Fruit fly (Drosophila melanogaster) whole organism, embryonic: ENCODE data around the gene mxc.

ENCODE experiments used
- Atf3 ChIP-seq: fragments of 200-800 bp; sonication (Bioruptor generic); optimal IDR thresholded peaks from 3 replicates; lab custom pipeline; 2016; ENCODE audit warnings: missing biosample characterization, missing genetic modification characterization
- Awh ChIP-seq: fragments of 200-800 bp; sonication (Bioruptor generic); IDR thresholded peaks from 2 replicates; pipeline ENCODE4, ENCODE4 v1.3.6; 2022; ENCODE audit warnings: missing biosample characterization, missing genetic modification characterization
- B-H1 ChIP-seq: fragments of 200-800 bp; sonication (Bioruptor generic); IDR thresholded peaks from 3 replicates; pipeline ENCODE4 v1.3.6; 2022; ENCODE audit warnings: missing biosample characterization, missing genetic modification characterization
- Blimp-1 ChIP-seq: fragments of 200-800 bp; sonication (Bioruptor generic); optimal IDR thresholded peaks from 3 replicates; lab custom pipeline; 2018; ENCODE audit warnings: missing biosample characterization, missing genetic modification characterization, mild to moderate bottlenecking, moderate library complexity, missing genetic modification reagents
- CG10543 ChIP-seq: fragments of 200-800 bp; sonication (Bioruptor generic); optimal IDR thresholded peaks from 3 replicates; lab custom pipeline; 2017; ENCODE audit warnings: missing biosample characterization, mild to moderate bottlenecking, missing genetic modification characterization, moderate library complexity
- CG11723 ChIP-seq: fragments of 200-800 bp; sonication (Bioruptor generic); optimal IDR thresholded peaks from 2 replicates; lab custom pipeline; 2017; ENCODE audit warnings: missing biosample characterization, mild to moderate bottlenecking, missing genetic modification characterization
- CG12219 ChIP-seq: fragments of 200-800 bp; sonication (Bioruptor generic); optimal IDR thresholded peaks from 3 replicates; lab custom pipeline; 2018; ENCODE audit warnings: missing biosample characterization, mild to moderate bottlenecking, missing genetic modification characterization
- CG13287 ChIP-seq: fragments of 200-800 bp; sonication (Bioruptor generic); IDR thresholded peaks from 2 replicates; pipeline ENCODE4 v1.3.6; 2022; ENCODE audit warnings: missing biosample characterization, missing genetic modification characterization; ENCODE audit not compliant: partially characterized antibody
- CG14014 ChIP-seq: fragments of 200-800 bp; sonication (Bioruptor generic); IDR thresholded peaks from 2 replicates; pipeline ENCODE4 v1.3.6; 2022; ENCODE audit warnings: missing biosample characterization, missing genetic modification characterization
- CG17186 ChIP-seq: fragments of 200-800 bp; sonication (Bioruptor generic); optimal IDR thresholded peaks from 3 replicates; lab custom pipeline; 2017; ENCODE audit warnings: missing biosample characterization, missing genetic modification reagents, missing genetic modification characterization
- CG1832 ChIP-seq: fragments of 200-800 bp; sonication (Bioruptor generic); optimal IDR thresholded peaks from 2 replicates; lab custom pipeline; 2017; ENCODE audit warnings: missing biosample characterization, mild to moderate bottlenecking, missing genetic modification characterization, inconsistent platforms
- CG2116 ChIP-seq: fragments of 200-800 bp; sonication (Bioruptor generic); optimal IDR thresholded peaks from 3 replicates; lab custom pipeline; 2018; ENCODE audit warnings: missing biosample characterization, mild to moderate bottlenecking, missing genetic modification characterization
- CG31388 ChIP-seq: fragments of 200-800 bp; sonication (Bioruptor generic); optimal IDR thresholded peaks from 2 replicates; lab custom pipeline; 2016; ENCODE audit warnings: missing biosample characterization, missing genetic modification characterization
- CG34224 ChIP-seq: fragments of 200-800 bp; sonication (Bioruptor generic); IDR thresholded peaks from 3 replicates; pipeline ENCODE4 v1.3.6; 2022; ENCODE audit warnings: missing biosample characterization, missing genetic modification characterization; ENCODE audit not compliant: partially characterized antibody
- CG4730 ChIP-seq: fragments of 200-800 bp; sonication (Bioruptor generic); IDR thresholded peaks from 2 replicates; pipeline ENCODE4 v1.3.6; 2022; ENCODE audit warnings: missing biosample characterization, missing genetic modification characterization
- CG6689 ChIP-seq: fragments of 200-800 bp; sonication (Bioruptor generic); IDR thresholded peaks from 2 replicates; pipeline ENCODE4 v1.3.6; 2022; ENCODE audit warnings: missing biosample characterization, missing genetic modification characterization
- CG6854 ChIP-seq: fragments of 200-800 bp; sonication (Bioruptor generic); optimal IDR thresholded peaks from 3 replicates; lab custom pipeline; 2017; ENCODE audit warnings: missing biosample characterization, mild to moderate bottlenecking, missing genetic modification characterization
- CG9876 ChIP-seq: fragments of 200-800 bp; sonication (Bioruptor generic); optimal IDR thresholded peaks from 2 replicates; lab custom pipeline; 2016; ENCODE audit warnings: missing biosample characterization, missing genetic modification characterization
- CoRest ChIP-seq: fragments of 200-800 bp; sonication (Bioruptor generic); optimal IDR thresholded peaks from 3 replicates; lab custom pipeline; 2018; ENCODE audit warnings: missing biosample characterization, mild to moderate bottlenecking, missing genetic modification characterization, moderate library complexity
- D ChIP-seq, 2 experiments: fragments of 200-800 bp in 1 of 2; fragments of >200 bp in 1 of 2; sonication (Bioruptor generic) in 1 of 2; optimal IDR thresholded peaks; 2 replicates in 1 of 2; 3 replicates in 1 of 2; lab custom pipeline; 2017; ENCODE audit warnings: mild to moderate bottlenecking in 1 of 2, missing biosample characterization in 1 of 2, missing genetic modification characterization in 1 of 2, missing genetic modification reagents in 1 of 2
- Deaf1 ChIP-seq: fragments of 200-800 bp; optimal IDR thresholded peaks from 3 replicates; lab custom pipeline; 2019; ENCODE audit warnings: missing biosample characterization, mild to moderate bottlenecking, missing genetic modification characterization, moderate library complexity
- Dref ChIP-seq: fragments of 200-800 bp; sonication (Bioruptor generic); IDR thresholded peaks from 2 replicates; pipeline ENCODE4 v1.3.6; 2022; ENCODE audit warnings: missing biosample characterization, missing genetic modification characterization
- Fer3 ChIP-seq: fragments of 200-800 bp; sonication (Bioruptor generic); optimal IDR thresholded peaks from 2 replicates; lab custom pipeline; 2018; ENCODE audit warnings: missing biosample characterization, mild to moderate bottlenecking, missing genetic modification characterization, moderate library complexity
- H15 ChIP-seq: fragments of 200-800 bp; sonication (Bioruptor generic); IDR thresholded peaks from 3 replicates; pipeline ENCODE4 v1.3.6; 2022; ENCODE audit warnings: missing biosample characterization, missing genetic modification characterization
- Hr3 ChIP-seq: fragments of 200-800 bp; sonication (Bioruptor generic); optimal IDR thresholded peaks from 3 replicates; lab custom pipeline; 2016; ENCODE audit warnings: missing biosample characterization, missing genetic modification characterization
- Hr39 ChIP-seq: fragments of >200 bp; optimal IDR thresholded peaks from 2 replicates; lab custom pipeline; 2017
- Optix ChIP-seq: fragments of 200-800 bp; sonication (Bioruptor generic); IDR thresholded peaks from 3 replicates; pipeline ENCODE4 v1.3.6; 2022; ENCODE audit warnings: missing biosample characterization, missing genetic modification characterization
- Sin3A ChIP-seq: fragments of >200 bp; optimal IDR thresholded peaks from 2 replicates; lab custom pipeline; 2018
- Sry-δ ChIP-seq: fragments of 200-800 bp; sonication (Bioruptor generic); optimal IDR thresholded peaks from 2 replicates; lab custom pipeline; 2016; ENCODE audit warnings: missing biosample characterization, missing genetic modification characterization
- Trl ChIP-seq, 3 experiments: fragments of >200 bp in 2 of 3; fragments of 200-800 bp in 1 of 3; sonication (Bioruptor generic) in 1 of 3; optimal IDR thresholded peaks; 2 replicates in 1 of 3; 3 replicates in 2 of 3; lab custom pipeline; 2016 to 2017; ENCODE audit warnings: missing biosample characterization in 1 of 3, missing genetic modification characterization in 1 of 3
- Xrp1 ChIP-seq: fragments of 200-800 bp; sonication (Bioruptor generic); IDR thresholded peaks from 2 replicates; pipeline ENCODE4 v1.3.6; 2022; ENCODE audit warnings: missing biosample characterization, missing genetic modification characterization
- amos ChIP-seq: fragments of 200-800 bp; sonication (Bioruptor generic); IDR thresholded peaks from 2 replicates; pipeline ENCODE4 v1.3.6; 2022; ENCODE audit warnings: missing biosample characterization, missing genetic modification characterization; ENCODE audit not compliant: partially characterized antibody
- ara ChIP-seq: fragments of 200-800 bp; sonication (Bioruptor generic); IDR thresholded peaks from 2 replicates; pipeline ENCODE4 v1.3.6; 2022; ENCODE audit warnings: missing biosample characterization, missing genetic modification characterization
- btn ChIP-seq: fragments of 200-800 bp; sonication (Bioruptor generic); optimal IDR thresholded peaks from 2 replicates; lab custom pipeline; 2016; ENCODE audit warnings: missing biosample characterization, missing genetic modification characterization
- chn ChIP-seq: fragments of 200-800 bp; sonication (Bioruptor generic); optimal IDR thresholded peaks from 2 replicates; lab custom pipeline; 2016; ENCODE audit warnings: missing biosample characterization, missing genetic modification characterization
- fd102C ChIP-seq: fragments of 200-800 bp; sonication (Bioruptor generic); optimal IDR thresholded peaks from 2 replicates; lab custom pipeline; 2018; ENCODE audit warnings: missing biosample characterization, mild to moderate bottlenecking, missing genetic modification characterization, moderate library complexity
- fd3F ChIP-seq: fragments of 200-800 bp; sonication (Bioruptor generic); optimal IDR thresholded peaks from 2 replicates; lab custom pipeline; 2018; ENCODE audit warnings: missing biosample characterization, mild to moderate bottlenecking, missing genetic modification characterization, moderate library complexity
- fu2 ChIP-seq: fragments of 200-800 bp; sonication (Bioruptor generic); optimal IDR thresholded peaks from 2 replicates; lab custom pipeline; 2016; ENCODE audit warnings: missing biosample characterization, missing genetic modification characterization
- gcm ChIP-seq: fragments of 200-800 bp; sonication (Bioruptor generic); optimal IDR thresholded peaks from 2 replicates; lab custom pipeline; 2019; ENCODE audit warnings: missing biosample characterization, mild to moderate bottlenecking, missing genetic modification characterization, moderate library complexity
- gro ChIP-seq: fragments of 200-800 bp; sonication (Bioruptor generic); optimal IDR thresholded peaks from 2 replicates; lab custom pipeline; 2016; ENCODE audit warnings: missing biosample characterization, missing genetic modification characterization
- gsb-n ChIP-seq: fragments of 200-800 bp; sonication (Bioruptor generic); optimal IDR thresholded peaks from 3 replicates; lab custom pipeline; 2018; ENCODE audit warnings: missing biosample characterization, mild to moderate bottlenecking, missing genetic modification characterization
- mld ChIP-seq: fragments of 200-800 bp; sonication (Bioruptor generic); IDR thresholded peaks from 3 replicates; pipeline ENCODE4 v1.3.6; 2022; ENCODE audit warnings: missing biosample characterization, missing genetic modification characterization; ENCODE audit not compliant: partially characterized antibody
- nau ChIP-seq: fragments of 200-800 bp; sonication (Bioruptor generic); optimal IDR thresholded peaks from 3 replicates; lab custom pipeline; 2017; ENCODE audit warnings: missing biosample characterization, mild to moderate bottlenecking, missing genetic modification characterization, missing genetic modification reagents
- oc ChIP-seq: fragments of 200-800 bp; sonication (Bioruptor generic); optimal IDR thresholded peaks from 2 replicates; lab custom pipeline; 2018; ENCODE audit warnings: missing biosample characterization, mild to moderate bottlenecking, missing genetic modification characterization, moderate library complexity
- pita ChIP-seq: fragments of 200-800 bp; sonication (Bioruptor generic); optimal IDR thresholded peaks from 2 replicates; lab custom pipeline; 2017; ENCODE audit warnings: missing biosample characterization, mild to moderate bottlenecking, missing genetic modification characterization
- pzg ChIP-seq: fragments of 200-800 bp; sonication (Bioruptor generic); optimal IDR thresholded peaks from 3 replicates; lab custom pipeline; 2018; ENCODE audit warnings: missing biosample characterization, mild to moderate bottlenecking, missing genetic modification characterization, moderate library complexity
- sd ChIP-seq: fragments of 200-800 bp; sonication (Bioruptor generic); optimal IDR thresholded peaks from 3 replicates; lab custom pipeline; 2018; ENCODE audit warnings: missing biosample characterization, mild to moderate bottlenecking, missing genetic modification characterization, moderate library complexity
- slbo ChIP-seq: fragments of 200-800 bp; sonication (Bioruptor generic); IDR thresholded peaks from 2 replicates; pipeline ENCODE4 v1.3.6; 2022; ENCODE audit warnings: missing biosample characterization, missing genetic modification characterization
- stc ChIP-seq: fragments of 200-800 bp; sonication (Bioruptor generic); IDR thresholded peaks from 2 replicates; pipeline ENCODE4 v1.3.6; 2022; ENCODE audit warnings: missing biosample characterization, missing genetic modification characterization
- ttk ChIP-seq: fragments of 200-800 bp; sonication (Bioruptor generic); IDR thresholded peaks from 2 replicates; pipeline ENCODE4 v2.1.2; 2022; ENCODE audit warnings: missing biosample characterization, missing genetic modification characterization

mxc gene

DNA sequence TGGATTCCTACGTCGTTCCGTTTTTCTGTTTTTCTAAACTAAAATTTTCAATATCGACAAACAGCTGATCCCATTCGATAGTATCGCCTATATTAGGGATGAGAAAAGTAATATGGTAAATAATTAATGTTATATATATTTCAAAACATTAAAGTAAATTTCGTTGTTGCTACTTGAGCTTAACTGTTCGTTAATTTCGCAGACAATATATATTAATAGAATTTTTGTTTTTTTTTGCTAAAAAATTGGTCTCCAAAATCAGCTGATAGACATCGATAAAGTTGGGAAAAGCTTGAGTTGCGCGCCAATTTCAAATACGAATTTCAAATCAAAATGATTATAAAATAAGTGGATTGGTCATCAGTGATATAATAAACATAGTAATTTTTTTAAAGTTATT is 46.9 kb downstream of the mxc start, which contains the start of gene CG12118 (continued):
- TF ChIP-seq Awh (peak; percentile 79; the same call in 1 of the 2 replicates), Optix (no peak), fd102C (GFP tag; lab: Kevin White, UChicago) (no peak), fu2 (GFP tag; lab: Kevin White, UChicago) (no peak), Xrp1 (GFP tag; lab: Robert Waterston, UW) (peak; percentile 80), Deaf1 (tag; lab: Kevin White, UChicago) (peak; percentile 36), D (optimal IDR thresholded peaks at IDR 0.05; lab: Kevin White, UChicago) (no peak), D (GFP tag; optimal IDR thresholded peaks at IDR 0.05; lab: Kevin White, UChicago) (peak; percentile 45), gsb-n (tag; lab: Kevin White, UChicago) (peak; percentile 56), CG17186 (GFP tag; lab: Kevin White, UChicago) (peak; percentile 38), chn (GFP tag; lab: Kevin White, UChicago) (peak; percentile 57), Atf3 (GFP tag; lab: Kevin White, UChicago) (no peak), CG2116 (peak; percentile 88), B-H1 (GFP tag; lab: Robert Waterston, UW) (peak; percentile 62), CG6689 (GFP tag; lab: Robert Waterston, UW) (peak; percentile 80), CG12219 (GFP tag; lab: Kevin White, UChicago) (no peak), Blimp-1 (GFP tag; lab: Kevin White, UChicago) (peak; percentile 78), nau (GFP tag; lab: Kevin White, UChicago) (no peak), CG13287 (GFP tag; lab: Robert Waterston, UW) (peak; percentile 96), Hr39 (lab: Kevin White, UChicago) (no peak), fd3F (GFP tag; lab: Kevin White, UChicago) (peak; percentile 63), sd (tag; lab: Kevin White, UChicago) (peak; percentile 60), CG11723 (peak; percentile 32), CG6854 (no peak), pzg (GFP tag; lab: Kevin White, UChicago) (peak; percentile 49), CG1832 (GFP tag; lab: Kevin White, UChicago) (no peak), stc (GFP tag; lab: Robert Waterston, UW) (peak; percentile 66; the same call in 1 of the 2 replicates), oc (peak; percentile 54), Sin3A (lab: Kevin White, UChicago) (no peak), CG31388 (GFP tag; lab: Kevin White, UChicago) (peak; percentile 42), Fer3 (tag; lab: Kevin White, UChicago) (peak; percentile 75), CG4730 (GFP tag; lab: Robert Waterston, UW) (peak; percentile 59; the same call in 1 of the 2 replicates), slbo (GFP tag; lab: Robert Waterston, UW) (peak; percentile 94), amos (peak; percentile 90), Dref (GFP tag; lab: Robert Waterston, UW) (peak; percentile 63), Sry-δ (GFP tag; lab: Kevin White, UChicago) (peak; percentile 79), gcm (GFP tag; lab: Kevin White, UChicago) (peak; percentile 64), CoRest (tag; lab: Kevin White, UChicago) (peak; percentile 84), pita (GFP tag; lab: Kevin White, UChicago) (no peak), mld (GFP tag; lab: Robert Waterston, UW) (peak; percentile 90; the same call in 2 of the 3 replicates), ara (peak; percentile 73), btn (GFP tag; lab: Kevin White, UChicago) (no peak), Trl (optimal IDR thresholded peaks at IDR 0.05; lab: Kevin White, UChicago) (no peak), Trl (GFP tag; optimal IDR thresholded peaks at IDR 0.05; lab: Kevin White, UChicago) (peak; percentile 55), CG10543 (peak; percentile 50), Hr3 (peak; percentile 84), gro (GFP tag; lab: Kevin White, UChicago) (peak; percentile 15), CG9876 (no peak), ttk (GFP tag; lab: Robert Waterston, UW) (peak; percentile 71), CG34224 (GFP tag; lab: Robert Waterston, UW) (peak; percentile 91), CG14014 (GFP tag; lab: Robert Waterston, UW) (peak; percentile 52; the same call in 1 of the 2 replicates), H15 (peak; percentile 71)
